Worm (Caenorhabditis elegans): ENCODE data around the gene gtr-1.

DNA sequence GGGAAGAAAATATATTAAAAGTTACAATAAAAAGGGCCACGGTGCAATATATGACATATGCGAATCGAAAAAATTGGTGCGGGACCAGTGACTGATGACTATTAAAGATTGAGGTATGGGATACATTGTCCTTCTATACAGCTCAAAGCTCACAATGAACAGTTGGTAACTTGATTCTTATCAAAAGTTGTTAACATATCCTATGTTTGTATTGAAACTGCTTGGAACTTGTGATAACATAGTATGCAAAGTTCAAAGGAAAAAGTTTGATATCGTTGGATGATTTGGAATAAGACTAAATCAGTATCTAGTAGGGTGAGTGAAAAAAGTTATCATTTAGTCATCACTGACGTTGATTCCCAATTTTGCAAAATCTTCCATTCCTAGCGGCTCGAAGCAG lies 15.4 kb downstream of the gtr-1 start:
- TF ChIP-seq jun-1 (tag; optimal IDR thresholded peaks at IDR 0.05) (no peak), nhr-237 (tag; optimal IDR thresholded peaks at IDR 0.05) (no peak)
